Fruit fly (Drosophila melanogaster) whole organism, embryonic: ENCODE measurements around the gene CG12811.

Experiments
- B-H2 ChIP-seq: fragments of 200-800 bp; sonication (Bioruptor generic); optimal IDR thresholded peaks from 2 replicates; lab custom pipeline; 2018; ENCODE audit warnings: missing biosample characterization, mild to moderate bottlenecking, missing genetic modification characterization
- CG10366 ChIP-seq: fragments of 200-800 bp; sonication (Bioruptor generic); IDR thresholded peaks from 2 replicates; pipeline ENCODE4 v1.3.6; 2022; ENCODE audit warnings: missing biosample characterization, missing genetic modification characterization
- CG12071 ChIP-seq: fragments of 200-800 bp; sonication (Bioruptor generic); optimal IDR thresholded peaks from 3 replicates; lab custom pipeline; 2018; ENCODE audit warnings: missing biosample characterization, mild to moderate bottlenecking, missing genetic modification characterization
- CG12219 ChIP-seq: fragments of 200-800 bp; sonication (Bioruptor generic); optimal IDR thresholded peaks from 3 replicates; lab custom pipeline; 2018; ENCODE audit warnings: missing biosample characterization, mild to moderate bottlenecking, missing genetic modification characterization
- CG12236 ChIP-seq: fragments of 200-800 bp; sonication (Bioruptor generic); optimal IDR thresholded peaks from 2 replicates; lab custom pipeline; 2016; ENCODE audit warnings: missing biosample characterization, missing genetic modification characterization
- CG15514 ChIP-seq: fragments of 200-800 bp; sonication (Bioruptor generic); optimal IDR thresholded peaks from 3 replicates; lab custom pipeline; 2017; ENCODE audit warnings: missing biosample characterization, missing genetic modification characterization, mild to moderate bottlenecking, moderate library complexity, missing genetic modification reagents
- CG15601 ChIP-seq: fragments of 200-800 bp; sonication (Bioruptor generic); optimal IDR thresholded peaks from 3 replicates; lab custom pipeline; 2019; ENCODE audit warnings: missing biosample characterization, mild to moderate bottlenecking, missing genetic modification characterization, moderate library complexity
- CG17186 ChIP-seq: fragments of 200-800 bp; sonication (Bioruptor generic); optimal IDR thresholded peaks from 3 replicates; lab custom pipeline; 2017; ENCODE audit warnings: missing biosample characterization, missing genetic modification reagents, missing genetic modification characterization
- CG17385 ChIP-seq: fragments of 200-800 bp; sonication (Bioruptor generic); optimal IDR thresholded peaks from 3 replicates; lab custom pipeline; 2018; ENCODE audit warnings: missing biosample characterization, mild to moderate bottlenecking, missing genetic modification characterization
- CG18619 ChIP-seq: fragments of 200-800 bp; sonication (Bioruptor generic); optimal IDR thresholded peaks from 3 replicates; lab custom pipeline; 2017; ENCODE audit warnings: missing biosample characterization, mild to moderate bottlenecking, missing genetic modification characterization
- CG3847 ChIP-seq: fragments of 200-800 bp; sonication (Bioruptor generic); IDR thresholded peaks from 2 replicates; pipeline ENCODE4 v1.3.6; 2022; ENCODE audit warnings: missing biosample characterization, missing genetic modification characterization
- CG5245 ChIP-seq: fragments of 200-800 bp; sonication (Bioruptor generic); optimal IDR thresholded peaks from 3 replicates; lab custom pipeline; 2016; ENCODE audit warnings: missing biosample characterization, missing genetic modification characterization
- CG6254 ChIP-seq: fragments of 200-800 bp; sonication (Bioruptor generic); optimal IDR thresholded peaks from 3 replicates; lab custom pipeline; 2017; ENCODE audit warnings: mild to moderate bottlenecking, missing biosample characterization, missing genetic modification reagents, missing genetic modification characterization
- CG8359 ChIP-seq: fragments of 200-800 bp; sonication (Bioruptor generic); optimal IDR thresholded peaks from 2 replicates; lab custom pipeline; 2017; ENCODE audit warnings: missing biosample characterization, mild to moderate bottlenecking, missing genetic modification characterization, borderline replicate concordance
- CG8765 ChIP-seq: fragments of 200-800 bp; sonication (Bioruptor generic); IDR thresholded peaks from 2 replicates; pipeline ENCODE4 v1.3.6; 2022; ENCODE audit warnings: missing biosample characterization, missing genetic modification characterization
- CG9797 ChIP-seq: fragments of 200-800 bp; sonication (Bioruptor generic); optimal IDR thresholded peaks from 3 replicates; lab custom pipeline; 2018; ENCODE audit warnings: missing biosample characterization, mild to moderate bottlenecking, missing genetic modification characterization
- CG9932 ChIP-seq: fragments of 200-800 bp; sonication (Bioruptor generic); IDR thresholded peaks from 2 replicates; pipeline ENCODE4 v1.3.6; 2022; ENCODE audit warnings: missing biosample characterization, missing genetic modification characterization
- CkIIα-i1 ChIP-seq: fragments of 200-800 bp; sonication (Bioruptor generic); IDR thresholded peaks from 2 replicates; pipeline ENCODE4 v1.3.6; 2022; ENCODE audit warnings: missing biosample characterization, missing genetic modification characterization
- D19B ChIP-seq: fragments of 200-800 bp; sonication (Bioruptor generic); optimal IDR thresholded peaks from 2 replicates; lab custom pipeline; 2017; ENCODE audit warnings: missing biosample characterization, mild to moderate bottlenecking, missing genetic modification characterization
- Dfd ChIP-seq, 2 experiments: fragments of >200 bp; optimal IDR thresholded peaks; 2 replicates each; lab custom pipeline; 2017; ENCODE audit warnings: missing biosample characterization in 2 of 2, missing genetic modification characterization in 2 of 2
- Doc3 ChIP-seq: fragments of 200-800 bp; sonication (Bioruptor generic); IDR thresholded peaks from 3 replicates; pipeline ENCODE4 v1.3.6; 2022; ENCODE audit warnings: missing biosample characterization, missing genetic modification characterization; ENCODE audit not compliant: partially characterized antibody
- Dp ChIP-seq: fragments of 200-800 bp; sonication (Bioruptor generic); optimal IDR thresholded peaks from 2 replicates; lab custom pipeline; 2018; ENCODE audit warnings: missing biosample characterization, mild to moderate bottlenecking, missing genetic modification characterization, moderate library complexity
- E2f2 ChIP-seq: fragments of 200-800 bp; sonication (Bioruptor generic); IDR thresholded peaks from 2 replicates; pipeline ENCODE4 v1.3.6; 2022; ENCODE audit warnings: missing biosample characterization, missing genetic modification characterization
- HLH54F ChIP-seq: fragments of 200-800 bp; sonication (Bioruptor generic); optimal IDR thresholded peaks from 3 replicates; lab custom pipeline; 2016; ENCODE audit warnings: missing biosample characterization, missing genetic modification characterization
- Hr39 ChIP-seq: fragments of >200 bp; optimal IDR thresholded peaks from 2 replicates; lab custom pipeline; 2017
- Kr ChIP-seq: fragments of 200-800 bp; sonication (Bioruptor generic); optimal IDR thresholded peaks from 2 replicates; lab custom pipeline; 2017; ENCODE audit warnings: missing biosample characterization, mild to moderate bottlenecking, missing genetic modification characterization
- MBD-R2 ChIP-seq: fragments of 200-800 bp; sonication (Bioruptor generic); IDR thresholded peaks from 2 replicates; pipeline ENCODE4 v1.3.6; 2022; ENCODE audit warnings: missing biosample characterization, missing genetic modification characterization
- Mes4 ChIP-seq: fragments of 200-800 bp; sonication (Bioruptor generic); optimal IDR thresholded peaks from 2 replicates; lab custom pipeline; 2016; ENCODE audit warnings: missing biosample characterization, missing genetic modification characterization
- Myb ChIP-seq: fragments of 200-800 bp; sonication (Bioruptor generic); optimal IDR thresholded peaks from 2 replicates; lab custom pipeline; 2016; ENCODE audit warnings: missing biosample characterization, missing genetic modification characterization
- Nf-YB ChIP-seq: fragments of 200-800 bp; sonication (Bioruptor generic); optimal IDR thresholded peaks from 3 replicates; lab custom pipeline; 2019; ENCODE audit warnings: missing biosample characterization, mild to moderate bottlenecking, missing genetic modification characterization, moderate library complexity
- Nf-YC ChIP-seq: fragments of 200-800 bp; optimal IDR thresholded peaks from 3 replicates; lab custom pipeline; 2019; ENCODE audit warnings: missing biosample characterization, mild to moderate bottlenecking, missing genetic modification characterization, moderate library complexity
- Sin3A ChIP-seq: fragments of >200 bp; optimal IDR thresholded peaks from 2 replicates; lab custom pipeline; 2018
- Sry-β ChIP-seq: fragments of 200-800 bp; sonication (Bioruptor generic); optimal IDR thresholded peaks from 2 replicates; lab custom pipeline; 2018; ENCODE audit warnings: missing biosample characterization, mild to moderate bottlenecking, missing genetic modification characterization, moderate library complexity
- Xbp1 ChIP-seq: fragments of 200-800 bp; sonication (Bioruptor generic); optimal IDR thresholded peaks from 3 replicates; lab custom pipeline; 2016; ENCODE audit warnings: missing biosample characterization, mild to moderate bottlenecking, missing genetic modification characterization
- aop ChIP-seq: fragments of 200-800 bp; sonication (Bioruptor generic); IDR thresholded peaks from 2 replicates; pipeline ENCODE4 v1.3.6; 2022; ENCODE audit warnings: missing biosample characterization, missing genetic modification characterization
- ato ChIP-seq: fragments of 200-800 bp; sonication (Bioruptor generic); IDR thresholded peaks from 2 replicates; pipeline ENCODE4 v1.3.6; 2022; ENCODE audit warnings: missing biosample characterization, missing genetic modification characterization; ENCODE audit not compliant: partially characterized antibody
- br ChIP-seq: fragments of >200 bp; optimal IDR thresholded peaks from 2 replicates; lab custom pipeline; 2017
- cg ChIP-seq: fragments of 200-800 bp; sonication (Bioruptor generic); optimal IDR thresholded peaks from 3 replicates; lab custom pipeline; 2019; ENCODE audit warnings: missing biosample characterization, mild to moderate bottlenecking, missing genetic modification characterization, moderate library complexity
- dm ChIP-seq: fragments of 200-800 bp; sonication (Bioruptor generic); optimal IDR thresholded peaks from 3 replicates; lab custom pipeline; 2016; ENCODE audit warnings: missing biosample characterization, missing genetic modification characterization
- ftz-f1 ChIP-seq: fragments of 200-800 bp; sonication (Bioruptor generic); optimal IDR thresholded peaks from 2 replicates; lab custom pipeline; 2016; ENCODE audit warnings: missing biosample characterization, missing genetic modification characterization
- gcm2 ChIP-seq: fragments of 200-800 bp; sonication (Bioruptor generic); optimal IDR thresholded peaks from 2 replicates; lab custom pipeline; 2016; ENCODE audit warnings: missing biosample characterization, missing genetic modification characterization
- inv ChIP-seq: fragments of 200-800 bp; sonication (Bioruptor generic); IDR thresholded peaks from 2 replicates; pipeline ENCODE4 v1.3.6; 2022; ENCODE audit warnings: missing biosample characterization, missing genetic modification characterization; ENCODE audit not compliant: partially characterized antibody
- kni ChIP-seq: fragments of 200-800 bp; sonication (Bioruptor generic); optimal IDR thresholded peaks from 3 replicates; lab custom pipeline; 2017; ENCODE audit warnings: mild to moderate bottlenecking, missing biosample characterization, missing genetic modification reagents, missing genetic modification characterization
- nom ChIP-seq: fragments of 200-800 bp; sonication (Bioruptor generic); optimal IDR thresholded peaks from 2 replicates; lab custom pipeline; 2017; ENCODE audit warnings: missing biosample characterization, missing genetic modification characterization, mild to moderate bottlenecking, moderate library complexity, missing genetic modification reagents
- repo ChIP-seq: fragments of 200-800 bp; sonication (Bioruptor generic); optimal IDR thresholded peaks from 2 replicates; lab custom pipeline; 2016; ENCODE audit warnings: missing biosample characterization, missing genetic modification characterization
- rib ChIP-seq: fragments of 200-800 bp; sonication (Bioruptor generic); IDR thresholded peaks from 2 replicates; pipeline ENCODE4 v1.3.6; 2022; ENCODE audit warnings: missing biosample characterization, missing genetic modification characterization
- sd ChIP-seq: fragments of 200-800 bp; sonication (Bioruptor generic); optimal IDR thresholded peaks from 3 replicates; lab custom pipeline; 2018; ENCODE audit warnings: missing biosample characterization, mild to moderate bottlenecking, missing genetic modification characterization, moderate library complexity
- sim ChIP-seq: fragments of 200-800 bp; sonication (Bioruptor generic); IDR thresholded peaks from 2 replicates; pipeline ENCODE4 v1.3.6; 2022; ENCODE audit warnings: missing biosample characterization, missing genetic modification characterization
- vvl ChIP-seq: fragments of 200-800 bp; sonication (Bioruptor generic); IDR thresholded peaks from 2 replicates; pipeline ENCODE4 v1.3.6; 2022; ENCODE audit warnings: missing biosample characterization, missing genetic modification characterization
- wek ChIP-seq: fragments of 200-800 bp; sonication (Bioruptor generic); optimal IDR thresholded peaks from 3 replicates; lab custom pipeline; 2018; ENCODE audit warnings: missing biosample characterization, mild to moderate bottlenecking, missing genetic modification characterization, moderate library complexity

CG12811 gene

DNA sequence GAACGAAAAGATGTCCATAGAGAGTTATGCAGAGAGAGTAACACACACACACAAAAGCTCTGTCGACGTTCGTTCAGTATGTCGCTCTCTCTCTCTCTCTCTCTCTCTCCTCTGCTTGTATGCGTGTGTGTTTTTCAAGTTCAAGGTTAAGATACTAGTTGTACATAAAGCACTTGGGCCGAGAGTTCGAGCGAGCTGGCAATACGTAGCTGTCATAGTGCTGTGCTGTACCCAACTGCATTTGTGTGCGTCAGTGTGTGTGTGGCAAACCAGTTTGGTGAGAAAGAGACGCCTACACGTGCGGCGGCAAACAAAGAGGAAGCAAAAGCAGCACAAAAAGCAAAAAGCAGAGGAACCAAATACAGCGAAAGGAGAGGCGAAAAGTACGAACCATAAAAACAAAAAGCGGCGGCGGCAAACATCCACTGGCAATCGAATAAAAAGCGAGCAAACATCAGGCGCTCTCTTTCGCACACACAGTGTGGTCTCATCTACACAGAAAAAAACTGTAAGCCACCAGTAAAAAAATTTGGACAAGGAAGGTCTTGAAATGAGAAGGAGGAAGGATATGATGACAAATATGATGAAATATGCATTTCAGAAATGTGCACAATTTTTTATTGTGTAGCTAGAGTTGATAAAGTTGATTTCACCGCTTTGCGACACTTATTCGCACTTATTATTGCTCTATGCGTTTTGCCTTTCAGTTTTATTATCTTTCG, 38.8 kb upstream of the CG12811 start (continued):
- TF ChIP-seq Myb (peak; percentile 57), aop (GFP tag; lab: Robert Waterston, UW) (0 out of 2 replicates have a peak, but pooled peaks have one; percentile 18), Mes4 (peak; percentile 53), CG6254 (GFP tag; lab: Kevin White, UChicago) (no peak), CG15514 (GFP tag; lab: Kevin White, UChicago) (peak; percentile 65), CG3847 (GFP tag; lab: Robert Waterston, UW) (peak; percentile 51), rib (GFP tag; lab: Robert Waterston, UW) (no peak), Kr (no peak), sim (GFP tag; lab: Robert Waterston, UW) (no peak), kni (GFP tag; lab: Kevin White, UChicago) (peak; percentile 62), HLH54F (GFP tag; lab: Kevin White, UChicago) (peak; percentile 65), ftz-f1 (GFP tag; lab: Kevin White, UChicago) (peak; percentile 99), Sry-β (no peak), D19B (GFP tag; lab: Kevin White, UChicago) (peak; percentile 39), Dfd (GFP tag; optimal IDR thresholded peaks at IDR 0.05; lab: Kevin White, UChicago) (peak in 1 of 2 experiments; percentile 52), MBD-R2 (GFP tag; lab: Robert Waterston, UW) (peak; percentile 45; the same call in 1 of the 2 replicates), ato (GFP tag; lab: Robert Waterston, UW) (no peak), Dp (no peak), CG12236 (peak; percentile 23), Nf-YC (tag; lab: Kevin White, UChicago) (peak; percentile 68), CG10366 (GFP tag; lab: Robert Waterston, UW) (peak; percentile 76), Hr39 (lab: Kevin White, UChicago) (no peak), CG12071 (GFP tag; lab: Kevin White, UChicago) (peak; percentile 13), E2f2 (GFP tag; lab: Robert Waterston, UW) (peak; percentile 36; the same call in 1 of the 2 replicates), Doc3 (GFP tag; lab: Robert Waterston, UW) (no peak), cg (GFP tag; lab: Kevin White, UChicago) (peak; percentile 96), CG8765 (GFP tag; lab: Robert Waterston, UW) (peak; percentile 57; the same call in 1 of the 2 replicates), br (lab: Kevin White, UChicago) (no peak), Xbp1 (GFP tag; lab: Kevin White, UChicago) (peak; percentile 76), vvl (GFP tag; lab: Robert Waterston, UW) (peak; percentile 78), dm (peak; percentile 32), repo (GFP tag; lab: Kevin White, UChicago) (peak; percentile 49), CkIIα-i1 (no peak), B-H2 (GFP tag; lab: Kevin White, UChicago) (no peak), wek (GFP tag; lab: Kevin White, UChicago) (no peak), CG9932 (GFP tag; lab: Robert Waterston, UW) (peak; percentile 67), CG8359 (GFP tag; lab: Kevin White, UChicago) (no peak), sd (tag; lab: Kevin White, UChicago) (peak; percentile 68), CG9797 (GFP tag; lab: Kevin White, UChicago) (no peak), gcm2 (GFP tag; lab: Kevin White, UChicago) (peak; percentile 56), CG12219 (peak; percentile 17), Sin3A (lab: Kevin White, UChicago) (no peak), CG18619 (GFP tag; lab: Kevin White, UChicago) (peak; percentile 59), Nf-YB (GFP tag; lab: Kevin White, UChicago) (peak; percentile 11), CG17385 (peak; percentile 52), CG17186 (no peak), inv (no peak), CG5245 (GFP tag; lab: Kevin White, UChicago) (peak; percentile 12), CG15601 (tag; lab: Kevin White, UChicago) (no peak), nom (peak; percentile 61)
